Worm (Caenorhabditis elegans): ENCODE data around the gene T10B10.9.

- TF ChIP-seq tab-1 (GFP tag; IDR thresholded peaks at IDR 0.05), result no peak
- no peak for TF ChIP-seq klf-2 (GFP tag; conservative IDR thresholded peaks at IDR 0.05)
- TF ChIP-seq ztf-29 (GFP tag; IDR thresholded peaks at IDR 0.05), result no peak
- TF ChIP-seq flt-1 (GFP tag; IDR thresholded peaks at IDR 0.05), result no peak
- no peak for TF ChIP-seq cog-1 (tag; optimal IDR thresholded peaks at IDR 0.05)
- TF ChIP-seq ref-1 (GFP tag; conservative IDR thresholded peaks at IDR 0.05), result no peak
- TF ChIP-seq T22C8.4 (GFP tag; IDR thresholded peaks at IDR 0.05), result no peak
- TF ChIP-seq med-1 (GFP tag; optimal IDR thresholded peaks at IDR 0.05; ENCODE audit: insufficient read depth), result no peak
- TF ChIP-seq ztf-23 (GFP tag; IDR thresholded peaks at IDR 0.05), result no peak
These were observed 25.6 kb downstream of the T10B10.9 start, which contains the start of gene T10B10.4 for ce11 chrX:15189823-15190222.
